Fruit fly (Drosophila melanogaster) whole organism, embryonic: Measurements from ENCODE around the gene Tsr1.

Source experiments
- Bdp1 ChIP-seq: fragments of 200-800 bp; sonication (Bioruptor generic); optimal IDR thresholded peaks from 3 replicates; lab custom pipeline; 2016; ENCODE audit warnings: missing biosample characterization, missing genetic modification characterization
- Bteb2 ChIP-seq: fragments of 200-800 bp; sonication (Bioruptor generic); optimal IDR thresholded peaks from 2 replicates; lab custom pipeline; 2016; ENCODE audit warnings: missing biosample characterization, missing genetic modification characterization
- CG10147 ChIP-seq: fragments of 200-800 bp; sonication (Bioruptor generic); optimal IDR thresholded peaks from 2 replicates; lab custom pipeline; 2019; ENCODE audit warnings: missing biosample characterization, mild to moderate bottlenecking, missing genetic modification characterization, moderate library complexity
- CG12391 ChIP-seq: fragments of 200-800 bp; sonication (Bioruptor generic); optimal IDR thresholded peaks from 3 replicates; lab custom pipeline; 2018; ENCODE audit warnings: missing biosample characterization, mild to moderate bottlenecking, missing genetic modification characterization, moderate library complexity
- CG13775 ChIP-seq: fragments of 200-800 bp; sonication (Bioruptor generic); optimal IDR thresholded peaks from 3 replicates; lab custom pipeline; 2017; ENCODE audit warnings: missing biosample characterization, mild to moderate bottlenecking, missing genetic modification characterization
- CG18476 ChIP-seq: fragments of 200-800 bp; sonication (Bioruptor generic); optimal IDR thresholded peaks from 2 replicates; lab custom pipeline; 2016; ENCODE audit warnings: missing biosample characterization, mild to moderate bottlenecking, missing genetic modification characterization
- CG2199 ChIP-seq: fragments of 200-800 bp; sonication (Bioruptor generic); IDR thresholded peaks from 3 replicates; pipeline ENCODE4 v1.3.6; 2022; ENCODE audit warnings: missing biosample characterization, missing genetic modification characterization
- CG2712 ChIP-seq: fragments of 200-800 bp; optimal IDR thresholded peaks from 3 replicates; lab custom pipeline; 2019; ENCODE audit warnings: missing biosample characterization, mild to moderate bottlenecking, missing genetic modification characterization, moderate library complexity
- CG4404 ChIP-seq: fragments of 200-800 bp; sonication (Bioruptor generic); IDR thresholded peaks from 2 replicates; pipeline ENCODE4 v1.3.6; 2022; ENCODE audit warnings: missing biosample characterization, missing genetic modification characterization
- CG6654 ChIP-seq: fragments of 200-800 bp; sonication (Bioruptor generic); optimal IDR thresholded peaks from 2 replicates; lab custom pipeline; 2017; ENCODE audit warnings: missing biosample characterization, mild to moderate bottlenecking, missing genetic modification characterization
- CG6689 ChIP-seq: fragments of 200-800 bp; sonication (Bioruptor generic); IDR thresholded peaks from 2 replicates; pipeline ENCODE4 v1.3.6; 2022; ENCODE audit warnings: missing biosample characterization, missing genetic modification characterization
- CG6813 ChIP-seq: fragments of 200-800 bp; sonication (Bioruptor generic); optimal IDR thresholded peaks from 2 replicates; lab custom pipeline; 2017; ENCODE audit warnings: missing biosample characterization, missing genetic modification characterization, mild to moderate bottlenecking, moderate library complexity, missing genetic modification reagents
- CG6854 ChIP-seq: fragments of 200-800 bp; sonication (Bioruptor generic); optimal IDR thresholded peaks from 3 replicates; lab custom pipeline; 2017; ENCODE audit warnings: missing biosample characterization, mild to moderate bottlenecking, missing genetic modification characterization
- CG7839 ChIP-seq: fragments of 200-800 bp; sonication (Bioruptor generic); optimal IDR thresholded peaks from 3 replicates; lab custom pipeline; 2018; ENCODE audit warnings: missing biosample characterization, mild to moderate bottlenecking, missing genetic modification characterization, moderate library complexity
- CG8290 ChIP-seq, 3 experiments: fragments of 200-800 bp; sonication (Bioruptor generic); optimal IDR thresholded peaks; 2 replicates each; lab custom pipeline; 2016 to 2019; ENCODE audit warnings: missing biosample characterization in 3 of 3, missing genetic modification characterization in 3 of 3, mild to moderate bottlenecking in 2 of 3, moderate library complexity in 1 of 3
- CG9797 ChIP-seq: fragments of 200-800 bp; sonication (Bioruptor generic); optimal IDR thresholded peaks from 3 replicates; lab custom pipeline; 2018; ENCODE audit warnings: missing biosample characterization, mild to moderate bottlenecking, missing genetic modification characterization
- CHES-1-like ChIP-seq: fragments of 200-800 bp; sonication (Bioruptor generic); optimal IDR thresholded peaks from 2 replicates; lab custom pipeline; 2016; ENCODE audit warnings: missing biosample characterization, missing genetic modification characterization
- CoRest ChIP-seq: fragments of 200-800 bp; sonication (Bioruptor generic); optimal IDR thresholded peaks from 3 replicates; lab custom pipeline; 2018; ENCODE audit warnings: missing biosample characterization, mild to moderate bottlenecking, missing genetic modification characterization, moderate library complexity
- D19A ChIP-seq: fragments of 200-800 bp; optimal IDR thresholded peaks from 3 replicates; lab custom pipeline; 2019; ENCODE audit warnings: missing biosample characterization, mild to moderate bottlenecking, missing genetic modification characterization, moderate library complexity
- Elba2 ChIP-seq: fragments of 200-800 bp; sonication (Bioruptor generic); optimal IDR thresholded peaks from 3 replicates; lab custom pipeline; 2016; ENCODE audit warnings: missing biosample characterization, missing genetic modification characterization
- Hand ChIP-seq: fragments of 200-800 bp; sonication (Bioruptor generic); optimal IDR thresholded peaks from 2 replicates; lab custom pipeline; 2017; ENCODE audit warnings: mild to moderate bottlenecking, missing biosample characterization, missing genetic modification reagents, missing genetic modification characterization
- Lim3 ChIP-seq: fragments of 200-800 bp; sonication (Bioruptor generic); IDR thresholded peaks from 2 replicates; pipeline ENCODE4 v1.3.6; 2022; ENCODE audit warnings: missing biosample characterization, missing genetic modification characterization
- MTF-1 ChIP-seq: fragments of 200-800 bp; sonication (Bioruptor generic); optimal IDR thresholded peaks from 2 replicates; lab custom pipeline; 2018; ENCODE audit warnings: missing biosample characterization, mild to moderate bottlenecking, missing genetic modification characterization, borderline replicate concordance
- Myb ChIP-seq: fragments of 200-800 bp; sonication (Bioruptor generic); optimal IDR thresholded peaks from 2 replicates; lab custom pipeline; 2016; ENCODE audit warnings: missing biosample characterization, missing genetic modification characterization
- Nf-YB ChIP-seq: fragments of 200-800 bp; sonication (Bioruptor generic); optimal IDR thresholded peaks from 3 replicates; lab custom pipeline; 2019; ENCODE audit warnings: missing biosample characterization, mild to moderate bottlenecking, missing genetic modification characterization, moderate library complexity
- Opbp ChIP-seq: fragments of 200-800 bp; sonication (Bioruptor generic); IDR thresholded peaks from 3 replicates; pipeline ENCODE4 v1.3.6; 2022; ENCODE audit warnings: missing biosample characterization, missing genetic modification characterization; ENCODE audit not compliant: partially characterized antibody
- Ptx1 ChIP-seq: fragments of 200-800 bp; sonication (Bioruptor generic); IDR thresholded peaks from 2 replicates; pipeline ENCODE4 v1.3.6; 2022; ENCODE audit warnings: missing biosample characterization, missing genetic modification characterization
- Vsx1 ChIP-seq: fragments of 200-800 bp; sonication (Bioruptor generic); optimal IDR thresholded peaks from 2 replicates; lab custom pipeline; 2017; ENCODE audit warnings: missing biosample characterization, mild to moderate bottlenecking, missing genetic modification characterization, missing genetic modification reagents
- ab ChIP-seq: fragments of 200-800 bp; sonication (Bioruptor generic); optimal IDR thresholded peaks from 2 replicates; lab custom pipeline; 2016; ENCODE audit warnings: missing biosample characterization, missing genetic modification characterization
- aop ChIP-seq: fragments of 200-800 bp; sonication (Bioruptor generic); IDR thresholded peaks from 2 replicates; pipeline ENCODE4 v1.3.6; 2022; ENCODE audit warnings: missing biosample characterization, missing genetic modification characterization
- ara ChIP-seq: fragments of 200-800 bp; sonication (Bioruptor generic); IDR thresholded peaks from 2 replicates; pipeline ENCODE4 v1.3.6; 2022; ENCODE audit warnings: missing biosample characterization, missing genetic modification characterization
- ato ChIP-seq: fragments of 200-800 bp; sonication (Bioruptor generic); IDR thresholded peaks from 2 replicates; pipeline ENCODE4 v1.3.6; 2022; ENCODE audit warnings: missing biosample characterization, missing genetic modification characterization; ENCODE audit not compliant: partially characterized antibody
- bab2 ChIP-seq: fragments of 200-800 bp; sonication (Bioruptor generic); optimal IDR thresholded peaks from 2 replicates; lab custom pipeline; 2016; ENCODE audit warnings: missing biosample characterization, missing genetic modification characterization
- btn ChIP-seq: fragments of 200-800 bp; sonication (Bioruptor generic); optimal IDR thresholded peaks from 2 replicates; lab custom pipeline; 2016; ENCODE audit warnings: missing biosample characterization, missing genetic modification characterization
- cas ChIP-seq: fragments of 200-800 bp; sonication (Bioruptor generic); IDR thresholded peaks from 2 replicates; pipeline ENCODE4 v1.3.6; 2022; ENCODE audit warnings: missing biosample characterization, missing genetic modification characterization
- cato ChIP-seq: fragments of 200-800 bp; sonication (Bioruptor generic); optimal IDR thresholded peaks from 2 replicates; lab custom pipeline; 2016; ENCODE audit warnings: missing biosample characterization, missing genetic modification characterization, borderline replicate concordance
- fd3F ChIP-seq: fragments of 200-800 bp; sonication (Bioruptor generic); optimal IDR thresholded peaks from 2 replicates; lab custom pipeline; 2018; ENCODE audit warnings: missing biosample characterization, mild to moderate bottlenecking, missing genetic modification characterization, moderate library complexity
- gcm2 ChIP-seq: fragments of 200-800 bp; sonication (Bioruptor generic); optimal IDR thresholded peaks from 2 replicates; lab custom pipeline; 2016; ENCODE audit warnings: missing biosample characterization, missing genetic modification characterization
- gem ChIP-seq: fragments of 200-800 bp; sonication (Bioruptor generic); optimal IDR thresholded peaks from 2 replicates; lab custom pipeline; 2019; ENCODE audit warnings: missing biosample characterization, mild to moderate bottlenecking, missing genetic modification characterization, moderate library complexity
- ham ChIP-seq: fragments of 200-800 bp; sonication (Bioruptor generic); IDR thresholded peaks from 2 replicates; pipeline ENCODE4 v1.3.6; 2022; ENCODE audit warnings: missing biosample characterization, missing genetic modification characterization
- hb ChIP-seq: fragments of 200-800 bp; sonication (Bioruptor generic); IDR thresholded peaks from 3 replicates; pipeline ENCODE4 v1.3.6; 2022; ENCODE audit warnings: missing biosample characterization, missing genetic modification characterization; ENCODE audit not compliant: partially characterized antibody
- ken ChIP-seq: fragments of 200-800 bp; sonication (Bioruptor generic); IDR thresholded peaks from 3 replicates; pipeline ENCODE4 v1.3.6; 2022; ENCODE audit warnings: missing biosample characterization, missing genetic modification characterization
- lab ChIP-seq: fragments of 200-800 bp; sonication (Bioruptor generic); optimal IDR thresholded peaks from 3 replicates; lab custom pipeline; 2017; ENCODE audit warnings: missing biosample characterization, missing genetic modification characterization, mild to moderate bottlenecking, moderate library complexity, missing genetic modification reagents
- row ChIP-seq: fragments of 200-800 bp; sonication (Bioruptor generic); IDR thresholded peaks from 3 replicates; pipeline ENCODE4 v1.3.6; 2022; ENCODE audit warnings: missing biosample characterization, missing genetic modification characterization
- scrt ChIP-seq: fragments of 200-800 bp; sonication (Bioruptor generic); optimal IDR thresholded peaks from 2 replicates; lab custom pipeline; 2018; ENCODE audit warnings: missing biosample characterization, mild to moderate bottlenecking, missing genetic modification characterization, moderate library complexity
- sens ChIP-seq: fragments of 200-800 bp; sonication (Bioruptor generic); peaks from one replicate; lab custom pipeline; 2016; ENCODE audit warnings: missing biosample characterization, missing genetic modification characterization
- shn ChIP-seq: fragments of 200-800 bp; sonication (Bioruptor generic); optimal IDR thresholded peaks from 3 replicates; lab custom pipeline; 2016; ENCODE audit warnings: missing biosample characterization, missing genetic modification characterization
- slp2 ChIP-seq: fragments of 200-800 bp; sonication (Bioruptor generic); optimal IDR thresholded peaks from 2 replicates; lab custom pipeline; 2016; ENCODE audit warnings: missing biosample characterization, missing genetic modification characterization
- twi ChIP-seq: fragments of 200-800 bp; optimal IDR thresholded peaks from 2 replicates; lab custom pipeline; 2019; ENCODE audit warnings: missing biosample characterization, mild to moderate bottlenecking, missing genetic modification characterization, moderate library complexity

Tsr1 gene

DNA sequence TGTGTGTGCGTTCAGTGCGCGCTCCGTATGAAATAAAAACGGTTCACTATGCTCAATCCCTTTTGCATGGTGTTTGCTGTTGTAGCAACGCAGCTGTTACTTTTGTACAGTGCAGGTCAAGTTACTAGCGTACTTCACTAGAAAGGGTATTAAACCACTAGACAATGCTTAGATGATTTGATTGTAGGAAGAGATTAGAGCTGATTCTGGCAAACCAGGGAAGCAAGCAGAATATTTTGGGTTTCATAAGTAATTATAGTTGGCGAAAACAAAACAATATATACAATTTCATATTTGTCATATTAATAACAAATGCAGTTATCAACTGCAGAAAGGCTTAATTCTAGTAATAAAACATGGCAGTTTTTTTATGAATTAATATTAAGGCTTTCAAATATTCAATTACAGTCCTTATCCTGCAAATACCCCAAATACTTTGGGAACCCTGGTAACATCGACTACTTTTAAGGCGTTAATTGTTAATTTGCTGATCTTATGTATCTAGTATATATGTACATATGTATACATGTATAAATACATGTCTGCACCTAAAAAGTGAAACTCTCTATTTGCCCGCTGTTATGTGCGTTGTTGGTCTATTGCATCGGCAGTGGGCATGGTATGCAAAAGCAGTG, 12.3 kb downstream of the Tsr1 start (continued):
- no peak for TF ChIP-seq CG4404
- TF ChIP-seq bab2 (GFP tag; lab: Kevin White, UChicago): peak; percentile 30
- peak; percentile 81 for TF ChIP-seq D19A (tag; lab: Kevin White, UChicago)
- TF ChIP-seq Ptx1 (GFP tag; lab: Robert Waterston, UW): peak; percentile 48; the same call in 1 of the 2 replicates
- peak; percentile 30 for TF ChIP-seq slp2 (GFP tag; lab: Kevin White, UChicago)
- peak; percentile 28 for TF ChIP-seq CG18476 (GFP tag; lab: Kevin White, UChicago)
- TF ChIP-seq MTF-1 (GFP tag; lab: Kevin White, UChicago): peak; percentile 22
- no peak for TF ChIP-seq cas
- TF ChIP-seq twi (tag; lab: Kevin White, UChicago): no peak
- TF ChIP-seq Bdp1 (GFP tag; lab: Kevin White, UChicago): peak; percentile 20
- TF ChIP-seq hb (GFP tag; lab: Robert Waterston, UW): no peak
- no peak for TF ChIP-seq Lim3 (GFP tag; lab: Robert Waterston, UW)
- TF ChIP-seq CHES-1-like (GFP tag; lab: Kevin White, UChicago): no peak
- TF ChIP-seq Elba2 (GFP tag; lab: Kevin White, UChicago): no peak
- peak; percentile 90 for TF ChIP-seq sens (GFP tag; lab: Kevin White, UChicago)
- TF ChIP-seq CG9797 (GFP tag; lab: Kevin White, UChicago): no peak
- peak; percentile 78 for TF ChIP-seq CG7839 (tag; lab: Kevin White, UChicago)
- peak; percentile 35; the same call in 1 of the 2 replicates for TF ChIP-seq CG6689 (GFP tag; lab: Robert Waterston, UW)
- no peak for TF ChIP-seq btn (GFP tag; lab: Kevin White, UChicago)
- TF ChIP-seq CG2712 (tag; lab: Kevin White, UChicago): peak; percentile 34
- peak; percentile 21 for TF ChIP-seq shn
- no peak for TF ChIP-seq ab (GFP tag; lab: Kevin White, UChicago)
- TF ChIP-seq fd3F: no peak
- TF ChIP-seq Vsx1 (GFP tag; lab: Kevin White, UChicago): no peak
- peak; percentile 32 for TF ChIP-seq Bteb2 (GFP tag; lab: Kevin White, UChicago)
- TF ChIP-seq CG8290 (GFP tag; optimal IDR thresholded peaks at IDR 0.05; lab: Kevin White, UChicago): no peak
- peak in 1 of 2 experiments; percentile 68 for TF ChIP-seq CG8290 (tag; optimal IDR thresholded peaks at IDR 0.05; lab: Kevin White, UChicago)
- no peak for TF ChIP-seq ham (GFP tag; lab: Robert Waterston, UW)
- no peak for TF ChIP-seq Hand (GFP tag; lab: Kevin White, UChicago)
- no peak for TF ChIP-seq CG10147 (GFP tag; lab: Kevin White, UChicago)
- no peak for TF ChIP-seq Nf-YB (GFP tag; lab: Kevin White, UChicago)
- TF ChIP-seq ken (GFP tag; lab: Robert Waterston, UW): 0 out of 3 replicates have a peak, but pooled peaks have one; percentile 38
- peak; percentile 6 for TF ChIP-seq CG6654 (GFP tag; lab: Kevin White, UChicago)
- TF ChIP-seq CG12391: peak; percentile 46
- no peak for TF ChIP-seq ara (GFP tag; lab: Robert Waterston, UW)
- no peak for TF ChIP-seq ato (GFP tag; lab: Robert Waterston, UW)
- no peak for TF ChIP-seq scrt (GFP tag; lab: Kevin White, UChicago)
- peak; percentile 11 for TF ChIP-seq CoRest
- TF ChIP-seq CG2199 (GFP tag; lab: Robert Waterston, UW): peak; percentile 25; the same call in 2 of the 3 replicates
- no peak for TF ChIP-seq gcm2
- TF ChIP-seq lab (GFP tag; lab: Kevin White, UChicago): peak; percentile 42
- TF ChIP-seq Myb (GFP tag; lab: Kevin White, UChicago): no peak
- TF ChIP-seq CG13775 (GFP tag; lab: Kevin White, UChicago): peak; percentile 47
- TF ChIP-seq CG6854 (GFP tag; lab: Kevin White, UChicago): no peak
- TF ChIP-seq CG6813 (GFP tag; lab: Kevin White, UChicago): peak; percentile 9
- peak; percentile 28; the same call in 1 of the 3 replicates for TF ChIP-seq row (GFP tag; lab: Robert Waterston, UW)
- peak; percentile 32 for TF ChIP-seq gem (tag; lab: Kevin White, UChicago)
- TF ChIP-seq aop (GFP tag; lab: Robert Waterston, UW): no peak
- no peak for TF ChIP-seq Opbp (GFP tag; lab: Robert Waterston, UW)
- TF ChIP-seq cato (GFP tag; lab: Kevin White, UChicago): peak; percentile 29
